Worm (Caenorhabditis elegans) whole organism, young adult: Measurements from ENCODE around the gene clec-88.

ENCODE experiments used
- D2030.7 ChIP-seq: fragments of 200-800 bp; sonication (Bioruptor generic); IDR thresholded peaks from 2 replicates; pipeline ENCODE4 v1.3.6; 2022; ENCODE audit warnings: missing genetic modification reagents, missing genetic modification characterization, missing compliant biosample characterization
- ama-1 ChIP-seq, 3 experiments: fragments of 150-350 bp in 1 of 3; sonication (generic microtip) in 2 of 3; optimal IDR thresholded peaks; 2 replicates each; lab custom pipeline; 2014 to 2018; ENCODE audit warnings: missing biosample characterization in 2 of 3, missing genetic modification characterization in 2 of 3, missing genetic modification reagents in 2 of 3
- dox-1 ChIP-seq: fragments of 200-800 bp; sonication (Bioruptor generic); IDR thresholded peaks from 2 replicates; pipeline ENCODE4 v1.3.6; 2022; ENCODE audit warnings: missing genetic modification reagents, missing genetic modification characterization, missing compliant biosample characterization
- efl-1 ChIP-seq: fragments of 150-350 bp; optimal IDR thresholded peaks from 2 replicates; lab custom pipeline; 2014; ENCODE audit warnings: missing biosample characterization, missing genetic modification reagents, missing genetic modification characterization
- egl-44 ChIP-seq: fragments of 200-800 bp; sonication (Bioruptor generic); IDR thresholded peaks from 2 replicates; pipeline ENCODE4 v1.3.6; 2022; ENCODE audit warnings: missing genetic modification reagents, missing genetic modification characterization, missing compliant biosample characterization
- ets-4 ChIP-seq: fragments of 200-800 bp; sonication (Bioruptor generic); optimal IDR thresholded peaks from 2 replicates; lab custom pipeline; 2018; ENCODE audit warnings: mild to moderate bottlenecking, missing genetic modification characterization, missing compliant biosample characterization
- lin-35 ChIP-seq, 3 experiments: fragments of 150-350 bp in 2 of 3; sonication (generic microtip) in 1 of 3; optimal IDR thresholded peaks; 2 replicates each; lab custom pipeline; 2014 to 2018; ENCODE audit warnings: missing biosample characterization in 3 of 3, missing genetic modification characterization in 3 of 3, missing genetic modification reagents in 3 of 3
- nhr-120 ChIP-seq: fragments of 200-800 bp; sonication (Bioruptor generic); IDR thresholded peaks from 2 replicates; pipeline ENCODE4 v1.3.6; 2022; ENCODE audit warnings: missing genetic modification characterization, missing compliant biosample characterization

ce11 chrII:6335358-6335757 lies 30.2 kb upstream of the clec-88 start, which contains the start of gene C32D5.14:
- TF ChIP-seq D2030.7 (GFP tag; lab: Robert Waterston, UW) (no peak), egl-44 (no peak), ama-1 (optimal IDR thresholded peaks at IDR 0.05; lab: Kevin White, UChicago) (no peak), ama-1 (GFP tag; optimal IDR thresholded peaks at IDR 0.05; lab: Kevin White, UChicago) (no peak), efl-1 (GFP tag; lab: Kevin White, UChicago) (no peak), lin-35 (GFP tag; optimal IDR thresholded peaks at IDR 0.05; lab: Kevin White, UChicago) (no peak), nhr-120 (GFP tag; lab: Robert Waterston, UW) (no peak), dox-1 (no peak), ets-4 (GFP tag; lab: Kevin White, UChicago) (no peak)
